Worm (Caenorhabditis elegans) whole organism, young adult: ENCODE results near the gene mlh-1.

Experiments
- B0261.1 ChIP-seq: sonication (generic microtip); optimal IDR thresholded peaks from 2 replicates; lab custom pipeline; 2016; ENCODE audit warnings: mild to moderate bottlenecking, missing genetic modification characterization, moderate library complexity, missing compliant biosample characterization
- B0336.3 ChIP-seq: fragments of 200-800 bp; sonication (Bioruptor generic); IDR thresholded peaks from 2 replicates; pipeline ENCODE4 v1.3.6; 2022; ENCODE audit warnings: missing genetic modification characterization, missing compliant biosample characterization
- C06A6.2 ChIP-seq: fragments of 200-800 bp; sonication (Bioruptor generic); conservative IDR thresholded peaks from 2 replicates; pipeline ENCODE4 v1.3.6; 2022; ENCODE audit warnings: missing genetic modification characterization, missing compliant biosample characterization
- F10E7.11 ChIP-seq: sonication (generic microtip); optimal IDR thresholded peaks from 2 replicates; lab custom pipeline; 2017; ENCODE audit warnings: mild to moderate bottlenecking, missing genetic modification characterization, moderate library complexity, missing compliant biosample characterization
- F22D6.2 ChIP-seq: sonication (generic microtip); optimal IDR thresholded peaks from 2 replicates; lab custom pipeline; 2016; ENCODE audit warnings: mild to moderate bottlenecking, missing genetic modification characterization, missing compliant biosample characterization
- F33H1.4 ChIP-seq: fragments of 200-800 bp; sonication (Bioruptor generic); IDR thresholded peaks from 2 replicates; pipeline ENCODE4 v1.3.6; 2022; ENCODE audit warnings: missing genetic modification reagents, missing genetic modification characterization, missing compliant biosample characterization
- F37B4.10 ChIP-seq: fragments of 200-800 bp; sonication (Bioruptor generic); IDR thresholded peaks from 2 replicates; pipeline ENCODE4 v1.3.6; 2022; ENCODE audit warnings: missing genetic modification characterization, missing compliant biosample characterization
- F55B11.4 ChIP-seq: sonication (generic microtip); optimal IDR thresholded peaks from 2 replicates; lab custom pipeline; 2016; ENCODE audit warnings: missing compliant biosample characterization, missing genetic modification characterization, borderline replicate concordance; ENCODE audit not compliant: insufficient read depth
- F57C9.4 ChIP-seq: sonication (generic microtip); optimal IDR thresholded peaks from 2 replicates; lab custom pipeline; 2017; ENCODE audit warnings: mild to moderate bottlenecking, missing genetic modification characterization, missing compliant biosample characterization
- K11D2.4 ChIP-seq: fragments of 200-800 bp; sonication (Bioruptor generic); IDR thresholded peaks from 2 replicates; pipeline ENCODE4 v1.3.6; 2022; ENCODE audit warnings: missing genetic modification reagents, missing genetic modification characterization, missing compliant biosample characterization
- K12H6.12 ChIP-seq: fragments of 200-800 bp; sonication (Bioruptor generic); optimal IDR thresholded peaks from 2 replicates; lab custom pipeline; 2018; ENCODE audit warnings: mild to moderate bottlenecking, missing genetic modification characterization, missing compliant biosample characterization
- Y53F4B.3 ChIP-seq: fragments of 200-800 bp; sonication (Bioruptor generic); IDR thresholded peaks from 2 replicates; pipeline ENCODE4 v1.3.6; 2022; ENCODE audit warnings: missing genetic modification reagents, missing genetic modification characterization, missing compliant biosample characterization
- Y95B8A.8 ChIP-seq: fragments of 200-800 bp; sonication (Bioruptor generic); IDR thresholded peaks from 2 replicates; pipeline ENCODE4 v1.3.6; 2022; ENCODE audit warnings: missing genetic modification reagents, missing genetic modification characterization, missing compliant biosample characterization
- ZK185.1 ChIP-seq: sonication (generic microtip); optimal IDR thresholded peaks from 2 replicates; lab custom pipeline; 2016; ENCODE audit warnings: mild to moderate bottlenecking, missing genetic modification characterization, missing compliant biosample characterization; ENCODE audit not compliant: poor library complexity, severe bottlenecking
- aptf-2 ChIP-seq: fragments of 200-800 bp; sonication (Bioruptor generic); conservative IDR thresholded peaks from 2 replicates; pipeline ENCODE4 v1.3.6; 2022; ENCODE audit warnings: missing genetic modification reagents, missing genetic modification characterization, missing compliant biosample characterization
- attf-5 ChIP-seq: fragments of 200-800 bp; sonication (Bioruptor generic); optimal IDR thresholded peaks from 2 replicates; lab custom pipeline; 2018; ENCODE audit warnings: mild to moderate bottlenecking, missing genetic modification characterization, missing compliant biosample characterization
- ccch-3 ChIP-seq: fragments of 200-800 bp; sonication (Bioruptor generic); optimal IDR thresholded peaks from 2 replicates; lab custom pipeline; 2018; ENCODE audit warnings: mild to moderate bottlenecking, missing genetic modification characterization, missing compliant biosample characterization
- ceh-100 ChIP-seq: fragments of 200-800 bp; sonication (Bioruptor generic); IDR thresholded peaks from 2 replicates; pipeline ENCODE4 v1.3.6; 2022; ENCODE audit warnings: missing genetic modification reagents, missing genetic modification characterization, missing compliant biosample characterization
- ceh-27 ChIP-seq: fragments of 200-800 bp; sonication (Bioruptor generic); optimal IDR thresholded peaks from 2 replicates; lab custom pipeline; 2018; ENCODE audit warnings: mild to moderate bottlenecking, missing genetic modification characterization, moderate library complexity, missing compliant biosample characterization
- ceh-40 ChIP-seq: fragments of 200-800 bp; sonication (Bioruptor generic); IDR thresholded peaks from 2 replicates; pipeline ENCODE4 v1.3.6; 2022; ENCODE audit warnings: missing genetic modification characterization, missing compliant biosample characterization
- ceh-91 ChIP-seq: fragments of 200-800 bp; sonication (Bioruptor generic); IDR thresholded peaks from 2 replicates; pipeline ENCODE4 v1.3.6; 2022; ENCODE audit warnings: missing genetic modification reagents, missing genetic modification characterization, missing compliant biosample characterization
- die-1 ChIP-seq: sonication (generic microtip); optimal IDR thresholded peaks from 2 replicates; lab custom pipeline; 2016; ENCODE audit warnings: missing genotype, mild to moderate bottlenecking, missing genetic modification characterization, missing compliant biosample characterization
- dox-1 ChIP-seq: fragments of 200-800 bp; sonication (Bioruptor generic); IDR thresholded peaks from 2 replicates; pipeline ENCODE4 v1.3.6; 2022; ENCODE audit warnings: missing genetic modification reagents, missing genetic modification characterization, missing compliant biosample characterization
- egl-44 ChIP-seq: fragments of 200-800 bp; sonication (Bioruptor generic); IDR thresholded peaks from 2 replicates; pipeline ENCODE4 v1.3.6; 2022; ENCODE audit warnings: missing genetic modification reagents, missing genetic modification characterization, missing compliant biosample characterization
- ekl-4 ChIP-seq: fragments of 200-800 bp; sonication (Bioruptor generic); IDR thresholded peaks from 2 replicates; pipeline ENCODE4 v1.3.6; 2022; ENCODE audit warnings: missing genetic modification reagents, missing genetic modification characterization, missing compliant biosample characterization
- ets-4 ChIP-seq: fragments of 200-800 bp; sonication (Bioruptor generic); optimal IDR thresholded peaks from 2 replicates; lab custom pipeline; 2018; ENCODE audit warnings: mild to moderate bottlenecking, missing genetic modification characterization, missing compliant biosample characterization
- gei-17 ChIP-seq: fragments of 200-800 bp; sonication (Bioruptor generic); optimal IDR thresholded peaks from 2 replicates; lab custom pipeline; 2018; ENCODE audit warnings: mild to moderate bottlenecking, missing genetic modification characterization, missing compliant biosample characterization
- him-1 ChIP-seq: sonication (generic microtip); optimal IDR thresholded peaks from 2 replicates; lab custom pipeline; 2016; ENCODE audit warnings: missing genotype, missing genetic modification reagents, missing genetic modification characterization, missing compliant biosample characterization
- hlh-12 ChIP-seq: sonication (generic microtip); optimal IDR thresholded peaks from 2 replicates; lab custom pipeline; 2016; ENCODE audit warnings: missing genetic modification characterization, missing compliant biosample characterization
- lag-1 ChIP-seq: fragments of 200-800 bp; sonication (Bioruptor generic); IDR thresholded peaks from 2 replicates; pipeline ENCODE4 v1.3.6; 2022; ENCODE audit warnings: missing genetic modification reagents, missing genetic modification characterization, missing compliant biosample characterization
- lin-40 ChIP-seq: sonication (generic microtip); optimal IDR thresholded peaks from 2 replicates; lab custom pipeline; 2016; ENCODE audit warnings: missing genetic modification characterization, mild to moderate bottlenecking, missing compliant biosample characterization, missing genotype, missing genetic modification reagents
- lsy-27 ChIP-seq: sonication (generic microtip); optimal IDR thresholded peaks from 2 replicates; lab custom pipeline; 2017; ENCODE audit warnings: missing genetic modification characterization, mild to moderate bottlenecking, missing compliant biosample characterization, antibody characterized with exemption, missing genotype, borderline replicate concordance; ENCODE audit not compliant: insufficient read depth
- madf-8 ChIP-seq: fragments of 200-800 bp; sonication (Bioruptor generic); conservative IDR thresholded peaks from 2 replicates; pipeline ENCODE4 v1.3.6; 2022; ENCODE audit warnings: missing genetic modification reagents, missing genetic modification characterization, missing compliant biosample characterization
- mel-28 ChIP-seq: sonication (generic microtip); optimal IDR thresholded peaks from 2 replicates; lab custom pipeline; 2016; ENCODE audit warnings: borderline replicate concordance, mild to moderate bottlenecking, missing genetic modification characterization, missing compliant biosample characterization
- nfya-2 ChIP-seq: fragments of 200-800 bp; sonication (Bioruptor generic); IDR thresholded peaks from 2 replicates; pipeline ENCODE4 v1.3.6; 2022; ENCODE audit warnings: missing genetic modification reagents, missing genetic modification characterization, missing compliant biosample characterization
- nfyb-1 ChIP-seq: fragments of 200-800 bp; sonication (Bioruptor generic); IDR thresholded peaks from 2 replicates; pipeline ENCODE4 v1.3.6; 2022; ENCODE audit warnings: missing genetic modification reagents, missing genetic modification characterization, missing compliant biosample characterization
- nhr-27 ChIP-seq: fragments of 200-800 bp; sonication (Bioruptor generic); optimal IDR thresholded peaks from 2 replicates; lab custom pipeline; 2018; ENCODE audit warnings: mild to moderate bottlenecking, missing genetic modification characterization, moderate library complexity, missing compliant biosample characterization
- nhr-80 ChIP-seq: sonication (generic microtip); optimal IDR thresholded peaks from 2 replicates; lab custom pipeline; 2016; ENCODE audit warnings: missing genetic modification characterization, missing compliant biosample characterization
- rec-8 ChIP-seq, 2 experiments: sonication (generic microtip); optimal IDR thresholded peaks; 2 replicates each; lab custom pipeline; 2016; ENCODE audit warnings: mild to moderate bottlenecking in 2 of 2, missing genetic modification characterization in 2 of 2, missing genetic modification reagents in 2 of 2, missing genotype in 2 of 2, missing biosample characterization in 1 of 2, missing compliant biosample characterization in 1 of 2, moderate library complexity in 1 of 2
- sdz-38 ChIP-seq: sonication (generic microtip); optimal IDR thresholded peaks from 2 replicates; lab custom pipeline; 2016; ENCODE audit warnings: missing genotype, missing genetic modification characterization, missing compliant biosample characterization
- sea-2 ChIP-seq: fragments of 200-800 bp; sonication (Bioruptor generic); IDR thresholded peaks from 2 replicates; pipeline ENCODE4 v1.3.6; 2022; ENCODE audit warnings: missing genetic modification characterization, missing compliant biosample characterization
- snpc-4 ChIP-seq, 5 experiments: fragments of 150-350 bp in 1 of 5; sonication (generic microtip) in 4 of 5; optimal IDR thresholded peaks; 2 replicates each; lab custom pipeline; 2014 to 2018; ENCODE audit warnings: missing genetic modification characterization in 5 of 5, missing biosample characterization in 3 of 5, antibody characterized with exemption in 2 of 5, mild to moderate bottlenecking in 2 of 5, missing compliant biosample characterization in 2 of 5, missing genotype in 2 of 5, moderate library complexity in 2 of 5, missing genetic modification reagents in 1 of 5
- tbx-9 ChIP-seq: sonication (generic microtip); optimal IDR thresholded peaks from 2 replicates; lab custom pipeline; 2016; ENCODE audit warnings: borderline replicate concordance, missing genetic modification characterization, inconsistent platforms, missing compliant biosample characterization
- tlf-1 ChIP-seq: fragments of 200-800 bp; sonication (Bioruptor generic); optimal IDR thresholded peaks from 2 replicates; lab custom pipeline; 2018; ENCODE audit warnings: mild to moderate bottlenecking, missing genetic modification characterization, missing compliant biosample characterization
- xnd-1 ChIP-seq: sonication (generic microtip); optimal IDR thresholded peaks from 2 replicates; lab custom pipeline; 2016; ENCODE audit warnings: missing genotype, missing genetic modification reagents, missing genetic modification characterization, missing compliant biosample characterization
- zim-3 ChIP-seq: sonication (generic microtip); optimal IDR thresholded peaks from 2 replicates; lab custom pipeline; 2017; ENCODE audit warnings: mild to moderate bottlenecking, missing genetic modification characterization, moderate library complexity, missing compliant biosample characterization
- ztf-18 ChIP-seq: sonication (generic microtip); optimal IDR thresholded peaks from 2 replicates; lab custom pipeline; 2016; ENCODE audit warnings: missing genotype, mild to moderate bottlenecking, missing genetic modification characterization, missing compliant biosample characterization

Gene mlh-1

ce11 chrIII:13465918-13466592, 48.3 kb downstream of the mlh-1 start, which contains the start of gene cdk-5 (continued):
- TF ChIP-seq F57C9.4 (no peak), nhr-27 (tag; lab: Kevin White, UChicago) (no peak), K11D2.4 (GFP tag; lab: Robert Waterston, UW) (peak; percentile 69), F55B11.4 (no peak), madf-8 (GFP tag; lab: Robert Waterston, UW) (no peak), tbx-9 (tag; lab: Kevin White, UChicago) (no peak), lsy-27 (tag; lab: Kevin White, UChicago) (no peak), xnd-1 (peak; percentile 33), die-1 (no peak), gei-17 (GFP tag; lab: Kevin White, UChicago) (peak; percentile 30), C06A6.2 (GFP tag; lab: Robert Waterston, UW) (no peak), dox-1 (0 out of 2 replicates have a peak, but pooled peaks have one; percentile 31), F37B4.10 (GFP tag; lab: Robert Waterston, UW) (no peak), Y95B8A.8 (GFP tag; lab: Robert Waterston, UW) (no peak), mel-28 (tag; lab: Kevin White, UChicago) (no peak), ceh-27 (peak; percentile 27), aptf-2 (GFP tag; lab: Robert Waterston, UW) (no peak), K12H6.12 (tag; lab: Kevin White, UChicago) (peak; percentile 19), attf-5 (GFP tag; lab: Kevin White, UChicago) (peak; percentile 18), him-1 (tag; lab: Kevin White, UChicago) (no peak), ceh-100 (GFP tag; lab: Robert Waterston, UW) (peak; percentile 58; the same call in 1 of the 2 replicates), rec-8 (tag; optimal IDR thresholded peaks at IDR 0.05; lab: Kevin White, UChicago) (no peak), egl-44 (GFP tag; lab: Robert Waterston, UW) (no peak), sdz-38 (tag; lab: Kevin White, UChicago) (no peak), nfyb-1 (GFP tag; lab: Robert Waterston, UW) (peak; percentile 81), hlh-12 (tag; lab: Kevin White, UChicago) (no peak), ceh-91 (GFP tag; lab: Robert Waterston, UW) (no peak), ZK185.1 (no peak), F10E7.11 (tag; lab: Kevin White, UChicago) (no peak), zim-3 (no peak), snpc-4 (GFP tag; optimal IDR thresholded peaks at IDR 0.05; lab: Kevin White, UChicago) (no peak), snpc-4 (tag; optimal IDR thresholded peaks at IDR 0.05; lab: Kevin White, UChicago) (peak in 2 of 4 experiments; percentile 54 to 62), ccch-3 (GFP tag; lab: Kevin White, UChicago) (no peak), B0261.1 (tag; lab: Kevin White, UChicago) (no peak), lin-40 (tag; lab: Kevin White, UChicago) (peak; percentile 87), nfya-2 (no peak), ekl-4 (GFP tag; lab: Robert Waterston, UW) (peak; percentile 86), Y53F4B.3 (no peak), B0336.3 (GFP tag; lab: Robert Waterston, UW) (peak; percentile 51; the same call in 1 of the 2 replicates), lag-1 (GFP tag; lab: Robert Waterston, UW) (no peak), F33H1.4 (peak; percentile 75), tlf-1 (GFP tag; lab: Kevin White, UChicago) (peak; percentile 68), nhr-80 (tag; lab: Kevin White, UChicago) (no peak), ceh-40 (GFP tag; lab: Robert Waterston, UW) (no peak), F22D6.2 (tag; lab: Kevin White, UChicago) (no peak), sea-2 (no peak), ets-4 (GFP tag; lab: Kevin White, UChicago) (no peak), ztf-18 (tag; lab: Kevin White, UChicago) (peak; percentile 96)
